Fruit fly (Drosophila melanogaster) whole organism, embryonic: Measurements from ENCODE around the gene CG5846.

Experiments
- Atf3 ChIP-seq: fragments of 200-800 bp; sonication (Bioruptor generic); optimal IDR thresholded peaks from 3 replicates; lab custom pipeline; 2016; ENCODE audit warnings: missing biosample characterization, missing genetic modification characterization
- CG10431 ChIP-seq: fragments of 200-800 bp; sonication (Bioruptor generic); optimal IDR thresholded peaks from 3 replicates; lab custom pipeline; 2018; ENCODE audit warnings: missing biosample characterization, mild to moderate bottlenecking, missing genetic modification characterization
- CG11560 ChIP-seq: fragments of 200-800 bp; sonication (Bioruptor generic); IDR thresholded peaks from 3 replicates; pipeline ENCODE4 v1.3.6; 2022; ENCODE audit warnings: missing biosample characterization, missing genetic modification characterization
- CG11695 ChIP-seq: fragments of 200-800 bp; sonication (Bioruptor generic); IDR thresholded peaks from 3 replicates; pipeline ENCODE4 v1.3.6; 2022; ENCODE audit warnings: missing biosample characterization, missing genetic modification characterization
- CG13296 ChIP-seq: fragments of 200-800 bp; sonication (Bioruptor generic); optimal IDR thresholded peaks from 3 replicates; lab custom pipeline; 2018; ENCODE audit warnings: missing biosample characterization, mild to moderate bottlenecking, missing genetic modification characterization
- CG17186 ChIP-seq: fragments of 200-800 bp; sonication (Bioruptor generic); optimal IDR thresholded peaks from 3 replicates; lab custom pipeline; 2017; ENCODE audit warnings: missing biosample characterization, missing genetic modification reagents, missing genetic modification characterization
- CG1832 ChIP-seq: fragments of 200-800 bp; sonication (Bioruptor generic); optimal IDR thresholded peaks from 2 replicates; lab custom pipeline; 2017; ENCODE audit warnings: missing biosample characterization, mild to moderate bottlenecking, missing genetic modification characterization, inconsistent platforms
- CG18476 ChIP-seq: fragments of 200-800 bp; sonication (Bioruptor generic); optimal IDR thresholded peaks from 2 replicates; lab custom pipeline; 2016; ENCODE audit warnings: missing biosample characterization, mild to moderate bottlenecking, missing genetic modification characterization
- CG2199 ChIP-seq: fragments of 200-800 bp; sonication (Bioruptor generic); IDR thresholded peaks from 3 replicates; pipeline ENCODE4 v1.3.6; 2022; ENCODE audit warnings: missing biosample characterization, missing genetic modification characterization
- CG30020 ChIP-seq: fragments of 200-800 bp; optimal IDR thresholded peaks from 2 replicates; lab custom pipeline; 2019; ENCODE audit warnings: missing biosample characterization, mild to moderate bottlenecking, missing genetic modification characterization, moderate library complexity
- CG33557 ChIP-seq: fragments of 200-800 bp; sonication (Bioruptor generic); optimal IDR thresholded peaks from 2 replicates; lab custom pipeline; 2019; ENCODE audit warnings: missing biosample characterization, mild to moderate bottlenecking, missing genetic modification characterization, moderate library complexity
- CG3995 ChIP-seq: fragments of 200-800 bp; sonication (Bioruptor generic); optimal IDR thresholded peaks from 3 replicates; lab custom pipeline; 2016; ENCODE audit warnings: missing biosample characterization, missing genetic modification characterization
- CG4282 ChIP-seq: fragments of 200-800 bp; sonication (Bioruptor generic); optimal IDR thresholded peaks from 2 replicates; lab custom pipeline; 2016; ENCODE audit warnings: missing biosample characterization, missing genetic modification characterization
- CG4820 ChIP-seq: fragments of 200-800 bp; sonication (Bioruptor generic); optimal IDR thresholded peaks from 3 replicates; lab custom pipeline; 2016; ENCODE audit warnings: missing biosample characterization, missing genetic modification characterization
- CG5180 ChIP-seq: fragments of 200-800 bp; sonication (Bioruptor generic); optimal IDR thresholded peaks from 3 replicates; lab custom pipeline; 2017; ENCODE audit warnings: missing biosample characterization, missing genetic modification characterization, mild to moderate bottlenecking, moderate library complexity, missing genetic modification reagents
- CG5953 ChIP-seq: fragments of 200-800 bp; sonication (Bioruptor generic); IDR thresholded peaks from 2 replicates; pipeline ENCODE4 v1.3.6; 2022; ENCODE audit warnings: missing biosample characterization, missing genetic modification characterization
- CG6683 ChIP-seq: fragments of 200-800 bp; sonication (Bioruptor generic); optimal IDR thresholded peaks from 2 replicates; lab custom pipeline; 2017; ENCODE audit warnings: missing biosample characterization, mild to moderate bottlenecking, missing genetic modification characterization, missing genetic modification reagents
- CG8089 ChIP-seq: fragments of 200-800 bp; sonication (Bioruptor generic); optimal IDR thresholded peaks from 3 replicates; lab custom pipeline; 2016; ENCODE audit warnings: missing biosample characterization, missing genetic modification characterization
- CG8359 ChIP-seq: fragments of 200-800 bp; sonication (Bioruptor generic); optimal IDR thresholded peaks from 2 replicates; lab custom pipeline; 2017; ENCODE audit warnings: missing biosample characterization, mild to moderate bottlenecking, missing genetic modification characterization, borderline replicate concordance
- CG8944 ChIP-seq: fragments of 200-800 bp; sonication (Bioruptor generic); optimal IDR thresholded peaks from 3 replicates; lab custom pipeline; 2016; ENCODE audit warnings: missing biosample characterization, missing genetic modification characterization
- CG9437 ChIP-seq: fragments of 200-800 bp; sonication (Bioruptor generic); optimal IDR thresholded peaks from 2 replicates; lab custom pipeline; 2018; ENCODE audit warnings: missing biosample characterization, mild to moderate bottlenecking, missing genetic modification characterization
- Dip2 ChIP-seq: fragments of 200-800 bp; sonication (Bioruptor generic); IDR thresholded peaks from 2 replicates; pipeline ENCODE4 v1.3.6; 2022; ENCODE audit warnings: missing biosample characterization, missing genetic modification characterization
- H15 ChIP-seq: fragments of 200-800 bp; sonication (Bioruptor generic); IDR thresholded peaks from 3 replicates; pipeline ENCODE4 v1.3.6; 2022; ENCODE audit warnings: missing biosample characterization, missing genetic modification characterization
- Hsf ChIP-seq: fragments of 200-800 bp; sonication (Bioruptor generic); optimal IDR thresholded peaks from 3 replicates; lab custom pipeline; 2016; ENCODE audit warnings: missing biosample characterization, missing genetic modification characterization
- Jarid2 ChIP-seq: fragments of 200-800 bp; sonication (Bioruptor generic); optimal IDR thresholded peaks from 3 replicates; lab custom pipeline; 2017; ENCODE audit warnings: mild to moderate bottlenecking, missing biosample characterization, missing genetic modification reagents, missing genetic modification characterization
- NC2β ChIP-seq: fragments of 200-800 bp; sonication (Bioruptor generic); optimal IDR thresholded peaks from 2 replicates; lab custom pipeline; 2016; ENCODE audit warnings: missing biosample characterization, missing genetic modification characterization
- Sry-β ChIP-seq: fragments of 200-800 bp; sonication (Bioruptor generic); optimal IDR thresholded peaks from 2 replicates; lab custom pipeline; 2018; ENCODE audit warnings: missing biosample characterization, mild to moderate bottlenecking, missing genetic modification characterization, moderate library complexity
- abd-A ChIP-seq: fragments of 200-800 bp; sonication (Bioruptor generic); optimal IDR thresholded peaks from 3 replicates; lab custom pipeline; 2019; ENCODE audit warnings: missing biosample characterization, mild to moderate bottlenecking, missing genetic modification characterization, moderate library complexity
- bab2 ChIP-seq: fragments of 200-800 bp; sonication (Bioruptor generic); optimal IDR thresholded peaks from 2 replicates; lab custom pipeline; 2016; ENCODE audit warnings: missing biosample characterization, missing genetic modification characterization
- br ChIP-seq: fragments of >200 bp; optimal IDR thresholded peaks from 2 replicates; lab custom pipeline; 2017
- chinmo ChIP-seq: fragments of 200-800 bp; sonication (Bioruptor generic); IDR thresholded peaks from 4 replicates; pipeline ENCODE4 v1.3.6; 2022; ENCODE audit warnings: missing biosample characterization, missing genetic modification characterization; ENCODE audit not compliant: partially characterized antibody
- eve ChIP-seq, 2 experiments: fragments of >200 bp; optimal IDR thresholded peaks; 2 replicates each; lab custom pipeline; 2017; ENCODE audit warnings: missing biosample characterization in 2 of 2, missing genetic modification characterization in 2 of 2
- fd102C ChIP-seq: fragments of 200-800 bp; sonication (Bioruptor generic); optimal IDR thresholded peaks from 2 replicates; lab custom pipeline; 2018; ENCODE audit warnings: missing biosample characterization, mild to moderate bottlenecking, missing genetic modification characterization, moderate library complexity
- fu2 ChIP-seq: fragments of 200-800 bp; sonication (Bioruptor generic); optimal IDR thresholded peaks from 2 replicates; lab custom pipeline; 2016; ENCODE audit warnings: missing biosample characterization, missing genetic modification characterization
- gcm2 ChIP-seq: fragments of 200-800 bp; sonication (Bioruptor generic); optimal IDR thresholded peaks from 2 replicates; lab custom pipeline; 2016; ENCODE audit warnings: missing biosample characterization, missing genetic modification characterization
- grau ChIP-seq: fragments of 200-800 bp; optimal IDR thresholded peaks from 3 replicates; lab custom pipeline; 2019; ENCODE audit warnings: missing biosample characterization, mild to moderate bottlenecking, missing genetic modification characterization, moderate library complexity
- gro ChIP-seq: fragments of 200-800 bp; sonication (Bioruptor generic); optimal IDR thresholded peaks from 2 replicates; lab custom pipeline; 2016; ENCODE audit warnings: missing biosample characterization, missing genetic modification characterization
- ind ChIP-seq: fragments of 200-800 bp; sonication (Bioruptor generic); optimal IDR thresholded peaks from 3 replicates; lab custom pipeline; 2016; ENCODE audit warnings: missing biosample characterization, missing genetic modification characterization
- kay ChIP-seq: fragments of 200-800 bp; sonication (Bioruptor generic); optimal IDR thresholded peaks from 2 replicates; lab custom pipeline; 2016; ENCODE audit warnings: missing biosample characterization, missing genetic modification characterization
- knrl ChIP-seq: fragments of 200-800 bp; sonication (Bioruptor generic); IDR thresholded peaks from 3 replicates; pipeline ENCODE4 v1.3.6; 2022; ENCODE audit warnings: missing biosample characterization, missing genetic modification characterization; ENCODE audit not compliant: partially characterized antibody
- otp ChIP-seq: fragments of 200-800 bp; sonication (Bioruptor generic); IDR thresholded peaks from 3 replicates; pipeline ENCODE4, ENCODE4 v1.3.6; 2022; ENCODE audit warnings: missing biosample characterization, missing genetic modification characterization
- p53 ChIP-seq: fragments of 200-800 bp; sonication (Bioruptor generic); optimal IDR thresholded peaks from 2 replicates; lab custom pipeline; 2016; ENCODE audit warnings: missing biosample characterization, missing genetic modification characterization
- peb ChIP-seq: fragments of 200-800 bp; sonication (Bioruptor generic); IDR thresholded peaks from 2 replicates; pipeline ENCODE4 v1.3.6; 2022; ENCODE audit warnings: missing biosample characterization, missing genetic modification characterization
- salm ChIP-seq: fragments of 200-800 bp; sonication (Bioruptor generic); optimal IDR thresholded peaks from 2 replicates; lab custom pipeline; 2018; ENCODE audit warnings: missing biosample characterization, mild to moderate bottlenecking, missing genetic modification characterization
- sisA ChIP-seq: fragments of 200-800 bp; sonication (Bioruptor generic); IDR thresholded peaks from 2 replicates; pipeline ENCODE4 v1.3.6; 2022; ENCODE audit warnings: missing biosample characterization, missing genetic modification characterization
- slbo ChIP-seq: fragments of 200-800 bp; sonication (Bioruptor generic); IDR thresholded peaks from 2 replicates; pipeline ENCODE4 v1.3.6; 2022; ENCODE audit warnings: missing biosample characterization, missing genetic modification characterization
- ssp ChIP-seq: fragments of 200-800 bp; sonication (Bioruptor generic); IDR thresholded peaks from 2 replicates; pipeline ENCODE4 v1.3.6; 2022; ENCODE audit warnings: missing biosample characterization, missing genetic modification characterization
- sug ChIP-seq: fragments of 200-800 bp; optimal IDR thresholded peaks from 2 replicates; lab custom pipeline; 2019; ENCODE audit warnings: missing biosample characterization, mild to moderate bottlenecking, missing genetic modification characterization, moderate library complexity
- twi ChIP-seq: fragments of 200-800 bp; optimal IDR thresholded peaks from 2 replicates; lab custom pipeline; 2019; ENCODE audit warnings: missing biosample characterization, mild to moderate bottlenecking, missing genetic modification characterization, moderate library complexity
- zen ChIP-seq: fragments of 200-800 bp; sonication (Bioruptor generic); optimal IDR thresholded peaks from 3 replicates; lab custom pipeline; 2018; ENCODE audit warnings: missing biosample characterization, mild to moderate bottlenecking, missing genetic modification characterization, moderate library complexity

CG5846 gene

dm6 chr2L:9984078-9984772, 27.2 kb upstream of the CG5846 start, which contains the start of gene bib (continued):
- TF ChIP-seq twi (tag; lab: Kevin White, UChicago) (peak; percentile 76), gro (GFP tag; lab: Kevin White, UChicago) (no peak), CG10431 (GFP tag; lab: Kevin White, UChicago) (peak; percentile 85), abd-A (tag; lab: Kevin White, UChicago) (no peak), bab2 (no peak), br (lab: Kevin White, UChicago) (no peak), ind (GFP tag; lab: Kevin White, UChicago) (peak; percentile 73), fu2 (GFP tag; lab: Kevin White, UChicago) (no peak), Jarid2 (GFP tag; lab: Kevin White, UChicago) (peak; percentile 84), Sry-β (GFP tag; lab: Kevin White, UChicago) (peak; percentile 85), CG8359 (GFP tag; lab: Kevin White, UChicago) (peak; percentile 70), knrl (no peak), sisA (GFP tag; lab: Robert Waterston, UW) (peak; percentile 51), NC2β (GFP tag; lab: Kevin White, UChicago) (peak; percentile 53), ssp (peak; percentile 69), CG3995 (no peak), CG8089 (GFP tag; lab: Kevin White, UChicago) (peak; percentile 16), sug (tag; lab: Kevin White, UChicago) (no peak), CG9437 (GFP tag; lab: Kevin White, UChicago) (peak; percentile 80), Atf3 (no peak), CG8944 (GFP tag; lab: Kevin White, UChicago) (no peak), slbo (GFP tag; lab: Robert Waterston, UW) (peak; percentile 68), CG33557 (peak; percentile 88), CG11560 (tag; lab: Robert Waterston, UW) (no peak), salm (tag; lab: Kevin White, UChicago) (peak; percentile 68), CG18476 (GFP tag; lab: Kevin White, UChicago) (peak; percentile 61), CG4282 (GFP tag; lab: Kevin White, UChicago) (no peak), CG17186 (peak; percentile 41), gcm2 (no peak), Dip2 (GFP tag; lab: Robert Waterston, UW) (no peak), CG30020 (tag; lab: Kevin White, UChicago) (peak; percentile 90), otp (GFP tag; lab: Robert Waterston, UW) (peak; percentile 58; the same call in 2 of the 3 replicates), fd102C (GFP tag; lab: Kevin White, UChicago) (peak; percentile 78), kay (GFP tag; lab: Kevin White, UChicago) (peak; percentile 53), p53 (GFP tag; lab: Kevin White, UChicago) (no peak), chinmo (GFP tag; lab: Robert Waterston, UW) (no peak), CG5953 (GFP tag; lab: Robert Waterston, UW) (0 out of 2 replicates have a peak, but pooled peaks have one; percentile 51), CG2199 (GFP tag; lab: Robert Waterston, UW) (0 out of 3 replicates have a peak, but pooled peaks have one; percentile 29), CG5180 (GFP tag; lab: Kevin White, UChicago) (peak; percentile 96), CG4820 (GFP tag; lab: Kevin White, UChicago) (peak; percentile 69), CG11695 (peak; percentile 69), grau (tag; lab: Kevin White, UChicago) (peak; percentile 87), zen (tag; lab: Kevin White, UChicago) (peak; percentile 87), CG1832 (no peak), peb (GFP tag; lab: Robert Waterston, UW) (peak; percentile 48), H15 (GFP tag; lab: Robert Waterston, UW) (peak; percentile 64; the same call in 1 of the 3 replicates), CG6683 (GFP tag; lab: Kevin White, UChicago) (peak; percentile 65), Hsf (GFP tag; lab: Kevin White, UChicago) (peak; percentile 69), CG13296 (GFP tag; lab: Kevin White, UChicago) (peak; percentile 73), eve (GFP tag; optimal IDR thresholded peaks at IDR 0.05; lab: Kevin White, UChicago) (no peak)
